Fruit fly (Drosophila melanogaster) whole organism: ENCODE data around the gene rha.

Source experiments
- CG8478 ChIP-seq: fragments of >200 bp; optimal IDR thresholded peaks from 2 replicates; lab custom pipeline; 2018; ENCODE audit warnings: inconsistent platforms
- EcR ChIP-seq, 2 experiments: fragments of >200 bp; optimal IDR thresholded peaks; 2 replicates each; lab custom pipeline; 2017; ENCODE audit warnings: missing biosample characterization in 2 of 2, missing genetic modification characterization in 2 of 2, missing genetic modification reagents in 2 of 2
- psq ChIP-seq: fragments of >200 bp; optimal IDR thresholded peaks from 2 replicates; lab custom pipeline; 2017

- TF ChIP-seq psq (lab: Kevin White, UChicago) (no peak), EcR (GFP tag; optimal IDR thresholded peaks at IDR 0.05; lab: Kevin White, UChicago) (no peak), CG8478 (lab: Kevin White, UChicago) (no peak)
Measured at dm6 chr3R:25388522-25388921, 48.5 kb downstream of the rha start.
